Fruit fly (Drosophila melanogaster) whole organism, embryonic: ENCODE measurements around the gene Ant2.
A peak's percentile ranks its signal among the peaks of the same experiment; 100 is the strongest.

Experiments
- ATbp ChIP-seq: fragments of 200-800 bp; sonication (Bioruptor generic); optimal IDR thresholded peaks from 2 replicates; lab custom pipeline; 2017; ENCODE audit warnings: missing biosample characterization, mild to moderate bottlenecking, missing genetic modification characterization, missing genetic modification reagents
- Adf1 ChIP-seq: fragments of 200-800 bp; sonication (Bioruptor generic); IDR thresholded peaks from 2 replicates; pipeline ENCODE4 v1.3.6; 2022; ENCODE audit warnings: missing biosample characterization, missing genetic modification characterization
- BEAF-32 ChIP-seq: fragments of 200-800 bp; sonication (Bioruptor generic); optimal IDR thresholded peaks from 3 replicates; lab custom pipeline; 2017; ENCODE audit warnings: missing biosample characterization, missing genetic modification characterization, mild to moderate bottlenecking, moderate library complexity, missing genetic modification reagents
- CG10565 ChIP-seq: fragments of 200-800 bp; sonication (Bioruptor generic); optimal IDR thresholded peaks from 3 replicates; lab custom pipeline; 2016; ENCODE audit warnings: missing biosample characterization, mild to moderate bottlenecking, missing genetic modification characterization
- CG10959 ChIP-seq: fragments of 200-800 bp; sonication (Bioruptor generic); IDR thresholded peaks from 2 replicates; pipeline ENCODE4 v1.3.6; 2022; ENCODE audit warnings: missing biosample characterization, missing genetic modification characterization
- CG11560 ChIP-seq: fragments of 200-800 bp; sonication (Bioruptor generic); IDR thresholded peaks from 3 replicates; pipeline ENCODE4 v1.3.6; 2022; ENCODE audit warnings: missing biosample characterization, missing genetic modification characterization
- CG11723 ChIP-seq: fragments of 200-800 bp; sonication (Bioruptor generic); optimal IDR thresholded peaks from 2 replicates; lab custom pipeline; 2017; ENCODE audit warnings: missing biosample characterization, mild to moderate bottlenecking, missing genetic modification characterization
- CG13775 ChIP-seq: fragments of 200-800 bp; sonication (Bioruptor generic); optimal IDR thresholded peaks from 3 replicates; lab custom pipeline; 2017; ENCODE audit warnings: missing biosample characterization, mild to moderate bottlenecking, missing genetic modification characterization
- CG14710 ChIP-seq: fragments of 200-800 bp; sonication (Bioruptor generic); optimal IDR thresholded peaks from 3 replicates; lab custom pipeline; 2019; ENCODE audit warnings: missing biosample characterization, mild to moderate bottlenecking, missing genetic modification characterization, moderate library complexity
- CG15696 ChIP-seq: fragments of 200-800 bp; sonication (Bioruptor generic); optimal IDR thresholded peaks from 2 replicates; lab custom pipeline; 2019; ENCODE audit warnings: missing biosample characterization, mild to moderate bottlenecking, missing genetic modification characterization, moderate library complexity
- CG1603 ChIP-seq: fragments of 200-800 bp; sonication (Bioruptor generic); optimal IDR thresholded peaks from 2 replicates; lab custom pipeline; 2019; ENCODE audit warnings: missing biosample characterization, mild to moderate bottlenecking, missing genetic modification characterization, moderate library complexity
- CG17186 ChIP-seq: fragments of 200-800 bp; sonication (Bioruptor generic); optimal IDR thresholded peaks from 3 replicates; lab custom pipeline; 2017; ENCODE audit warnings: missing biosample characterization, missing genetic modification reagents, missing genetic modification characterization
- CG17361 ChIP-seq: fragments of 200-800 bp; sonication (Bioruptor generic); IDR thresholded peaks from 3 replicates; pipeline ENCODE4 v1.3.6; 2022; ENCODE audit warnings: missing biosample characterization, missing genetic modification characterization
- CG3281 ChIP-seq: fragments of 200-800 bp; sonication (Bioruptor generic); optimal IDR thresholded peaks from 3 replicates; lab custom pipeline; 2017; ENCODE audit warnings: missing biosample characterization, mild to moderate bottlenecking, missing genetic modification characterization
- CG3995 ChIP-seq: fragments of 200-800 bp; sonication (Bioruptor generic); optimal IDR thresholded peaks from 3 replicates; lab custom pipeline; 2016; ENCODE audit warnings: missing biosample characterization, missing genetic modification characterization
- CG5245 ChIP-seq: fragments of 200-800 bp; sonication (Bioruptor generic); optimal IDR thresholded peaks from 3 replicates; lab custom pipeline; 2016; ENCODE audit warnings: missing biosample characterization, missing genetic modification characterization
- CG6175 ChIP-seq: fragments of 200-800 bp; sonication (Bioruptor generic); IDR thresholded peaks from 3 replicates; pipeline ENCODE4 v1.3.6; 2022; ENCODE audit warnings: missing biosample characterization, missing genetic modification characterization
- CG6689 ChIP-seq: fragments of 200-800 bp; sonication (Bioruptor generic); IDR thresholded peaks from 2 replicates; pipeline ENCODE4 v1.3.6; 2022; ENCODE audit warnings: missing biosample characterization, missing genetic modification characterization
- CG6791 ChIP-seq: fragments of 200-800 bp; sonication (Bioruptor generic); IDR thresholded peaks from 3 replicates; pipeline ENCODE4 v1.3.6; 2022; ENCODE audit warnings: missing biosample characterization, missing genetic modification characterization; ENCODE audit not compliant: partially characterized antibody
- CG7556 ChIP-seq: fragments of 200-800 bp; sonication (Bioruptor generic); optimal IDR thresholded peaks from 2 replicates; lab custom pipeline; 2017; ENCODE audit warnings: missing biosample characterization, mild to moderate bottlenecking, missing genetic modification characterization
- Elba2 ChIP-seq: fragments of 200-800 bp; sonication (Bioruptor generic); optimal IDR thresholded peaks from 3 replicates; lab custom pipeline; 2016; ENCODE audit warnings: missing biosample characterization, missing genetic modification characterization
- HHEX ChIP-seq: fragments of 200-800 bp; sonication (Bioruptor generic); optimal IDR thresholded peaks from 3 replicates; lab custom pipeline; 2017; ENCODE audit warnings: missing biosample characterization, mild to moderate bottlenecking, missing genetic modification characterization, missing genetic modification reagents
- Hr78 ChIP-seq, 2 experiments: fragments of 200-800 bp in 1 of 2; fragments of >200 bp in 1 of 2; sonication (Bioruptor generic) in 1 of 2; optimal IDR thresholded peaks; 2 replicates each; lab custom pipeline; 2017 to 2019; ENCODE audit warnings: missing biosample characterization in 2 of 2, missing genetic modification characterization in 2 of 2, mild to moderate bottlenecking in 1 of 2, moderate library complexity in 1 of 2
- Hsf ChIP-seq: fragments of 200-800 bp; sonication (Bioruptor generic); optimal IDR thresholded peaks from 3 replicates; lab custom pipeline; 2016; ENCODE audit warnings: missing biosample characterization, missing genetic modification characterization
- Jarid2 ChIP-seq: fragments of 200-800 bp; sonication (Bioruptor generic); optimal IDR thresholded peaks from 3 replicates; lab custom pipeline; 2017; ENCODE audit warnings: mild to moderate bottlenecking, missing biosample characterization, missing genetic modification reagents, missing genetic modification characterization
- Lpt ChIP-seq: fragments of >200 bp; optimal IDR thresholded peaks from 2 replicates; lab custom pipeline; 2018; ENCODE audit warnings: missing biosample characterization, missing genetic modification characterization
- MTF-1 ChIP-seq: fragments of 200-800 bp; sonication (Bioruptor generic); optimal IDR thresholded peaks from 2 replicates; lab custom pipeline; 2018; ENCODE audit warnings: missing biosample characterization, mild to moderate bottlenecking, missing genetic modification characterization, borderline replicate concordance
- Mad ChIP-seq: fragments of 200-800 bp; sonication (Bioruptor generic); optimal IDR thresholded peaks from 2 replicates; lab custom pipeline; 2016; ENCODE audit warnings: missing biosample characterization, missing genetic modification characterization
- Sry-β ChIP-seq: fragments of 200-800 bp; sonication (Bioruptor generic); optimal IDR thresholded peaks from 2 replicates; lab custom pipeline; 2018; ENCODE audit warnings: missing biosample characterization, mild to moderate bottlenecking, missing genetic modification characterization, moderate library complexity
- Taf1 ChIP-seq: fragments of 200-800 bp; sonication (Bioruptor generic); IDR thresholded peaks from 2 replicates; pipeline ENCODE4 v1.3.6; 2022; ENCODE audit warnings: missing biosample characterization, missing genetic modification characterization
- bowl ChIP-seq: fragments of 200-800 bp; sonication (Bioruptor generic); IDR thresholded peaks from 2 replicates; pipeline ENCODE4 v1.3.6; 2022; ENCODE audit warnings: missing biosample characterization, missing genetic modification characterization
- br ChIP-seq: fragments of >200 bp; optimal IDR thresholded peaks from 2 replicates; lab custom pipeline; 2017
- cad ChIP-seq: fragments of >200 bp; optimal IDR thresholded peaks from 2 replicates; lab custom pipeline; 2017; ENCODE audit warnings: missing biosample characterization, missing genetic modification characterization
- cg ChIP-seq: fragments of 200-800 bp; sonication (Bioruptor generic); optimal IDR thresholded peaks from 3 replicates; lab custom pipeline; 2019; ENCODE audit warnings: missing biosample characterization, mild to moderate bottlenecking, missing genetic modification characterization, moderate library complexity
- chm ChIP-seq: fragments of 200-800 bp; sonication (Bioruptor generic); IDR thresholded peaks from 2 replicates; pipeline ENCODE4 v1.3.6; 2022; ENCODE audit warnings: missing biosample characterization, missing genetic modification characterization
- corto ChIP-seq: fragments of 200-800 bp; sonication (Bioruptor generic); optimal IDR thresholded peaks from 2 replicates; lab custom pipeline; 2016; ENCODE audit warnings: missing biosample characterization, mild to moderate bottlenecking, missing genetic modification characterization, moderate library complexity
- dati ChIP-seq: fragments of 200-800 bp; sonication (Bioruptor generic); IDR thresholded peaks from 2 replicates; pipeline ENCODE4 v1.3.6; 2022; ENCODE audit warnings: missing biosample characterization, missing genetic modification characterization
- dmrt11E ChIP-seq: fragments of 200-800 bp; sonication (Bioruptor generic); optimal IDR thresholded peaks from 3 replicates; lab custom pipeline; 2018; ENCODE audit warnings: missing biosample characterization, mild to moderate bottlenecking, missing genetic modification characterization, moderate library complexity
- fu2 ChIP-seq: fragments of 200-800 bp; sonication (Bioruptor generic); optimal IDR thresholded peaks from 2 replicates; lab custom pipeline; 2016; ENCODE audit warnings: missing biosample characterization, missing genetic modification characterization
- gcm2 ChIP-seq: fragments of 200-800 bp; sonication (Bioruptor generic); optimal IDR thresholded peaks from 2 replicates; lab custom pipeline; 2016; ENCODE audit warnings: missing biosample characterization, missing genetic modification characterization
- gt ChIP-seq: fragments of 200-800 bp; sonication (Bioruptor generic); IDR thresholded peaks from 2 replicates; pipeline ENCODE4 v1.3.6; 2022; ENCODE audit warnings: missing biosample characterization, missing genetic modification characterization
- klu ChIP-seq: fragments of 200-800 bp; sonication (Bioruptor generic); IDR thresholded peaks from 2 replicates; pipeline ENCODE4 v1.3.6; 2022; ENCODE audit warnings: missing biosample characterization, missing genetic modification characterization
- mld ChIP-seq: fragments of 200-800 bp; sonication (Bioruptor generic); IDR thresholded peaks from 3 replicates; pipeline ENCODE4 v1.3.6; 2022; ENCODE audit warnings: missing biosample characterization, missing genetic modification characterization; ENCODE audit not compliant: partially characterized antibody
- pnt ChIP-seq: fragments of 200-800 bp; sonication (Bioruptor generic); optimal IDR thresholded peaks from 3 replicates; lab custom pipeline; 2016; ENCODE audit warnings: missing biosample characterization, missing genetic modification characterization
- sd ChIP-seq: fragments of 200-800 bp; sonication (Bioruptor generic); optimal IDR thresholded peaks from 3 replicates; lab custom pipeline; 2018; ENCODE audit warnings: missing biosample characterization, mild to moderate bottlenecking, missing genetic modification characterization, moderate library complexity
- sima ChIP-seq: fragments of 200-800 bp; sonication (Bioruptor generic); optimal IDR thresholded peaks from 2 replicates; lab custom pipeline; 2016; ENCODE audit warnings: missing biosample characterization, missing genetic modification characterization
- sug ChIP-seq: fragments of 200-800 bp; optimal IDR thresholded peaks from 2 replicates; lab custom pipeline; 2019; ENCODE audit warnings: missing biosample characterization, mild to moderate bottlenecking, missing genetic modification characterization, moderate library complexity
- trem ChIP-seq: fragments of 200-800 bp; optimal IDR thresholded peaks from 3 replicates; lab custom pipeline; 2019; ENCODE audit warnings: missing biosample characterization, mild to moderate bottlenecking, missing genetic modification characterization, moderate library complexity
- twi ChIP-seq: fragments of 200-800 bp; optimal IDR thresholded peaks from 2 replicates; lab custom pipeline; 2019; ENCODE audit warnings: missing biosample characterization, mild to moderate bottlenecking, missing genetic modification characterization, moderate library complexity
- unpg ChIP-seq: fragments of 200-800 bp; sonication (Bioruptor generic); optimal IDR thresholded peaks from 3 replicates; lab custom pipeline; 2018; ENCODE audit warnings: missing biosample characterization, mild to moderate bottlenecking, missing genetic modification characterization, moderate library complexity
- zen ChIP-seq: fragments of 200-800 bp; sonication (Bioruptor generic); optimal IDR thresholded peaks from 3 replicates; lab custom pipeline; 2018; ENCODE audit warnings: missing biosample characterization, mild to moderate bottlenecking, missing genetic modification characterization, moderate library complexity
- zf30C ChIP-seq: fragments of 200-800 bp; sonication (Bioruptor generic); optimal IDR thresholded peaks from 3 replicates; lab custom pipeline; 2018; ENCODE audit warnings: missing biosample characterization, mild to moderate bottlenecking, missing genetic modification characterization

The Ant2 gene

dm6 chrX:10785920-10786361 is 766 bp downstream of the Ant2 start (continued):
- TF ChIP-seq fu2 (GFP tag; lab: Kevin White, UChicago) (no peak), cg (GFP tag; lab: Kevin White, UChicago) (peak; percentile 87), Lpt (GFP tag; lab: Kevin White, UChicago) (no peak), gcm2 (no peak), Sry-β (no peak), BEAF-32 (no peak), CG10565 (GFP tag; lab: Kevin White, UChicago) (no peak), gt (GFP tag; lab: Robert Waterston, UW) (no peak), Hsf (GFP tag; lab: Kevin White, UChicago) (no peak), sug (tag; lab: Kevin White, UChicago) (peak; percentile 16), HHEX (GFP tag; lab: Kevin White, UChicago) (peak; percentile 27), CG3281 (no peak), Mad (GFP tag; lab: Kevin White, UChicago) (no peak), bowl (GFP tag; lab: Robert Waterston, UW) (no peak), CG11723 (GFP tag; lab: Kevin White, UChicago) (no peak), CG5245 (GFP tag; lab: Kevin White, UChicago) (no peak), Elba2 (peak; percentile 90), MTF-1 (GFP tag; lab: Kevin White, UChicago) (no peak), Adf1 (GFP tag; lab: Robert Waterston, UW) (peak; percentile 31; the same call in 1 of the 2 replicates), CG6791 (GFP tag; lab: Robert Waterston, UW) (no peak), sd (tag; lab: Kevin White, UChicago) (peak; percentile 91), ATbp (GFP tag; lab: Kevin White, UChicago) (no peak), mld (GFP tag; lab: Robert Waterston, UW) (no peak), zf30C (GFP tag; lab: Kevin White, UChicago) (no peak), pnt (GFP tag; lab: Kevin White, UChicago) (no peak), chm (GFP tag; lab: Robert Waterston, UW) (no peak; the same call in 1 of the 2 replicates), unpg (GFP tag; lab: Kevin White, UChicago) (no peak), CG6175 (GFP tag; lab: Robert Waterston, UW) (no peak; the same call in 2 of the 3 replicates), CG15696 (tag; lab: Kevin White, UChicago) (no peak), corto (GFP tag; lab: Kevin White, UChicago) (no peak), sima (no peak), dmrt11E (tag; lab: Kevin White, UChicago) (no peak), CG17361 (GFP tag; lab: Robert Waterston, UW) (no peak), cad (GFP tag; lab: Kevin White, UChicago) (no peak), CG6689 (no peak), twi (tag; lab: Kevin White, UChicago) (peak; percentile 53), br (lab: Kevin White, UChicago) (no peak), CG11560 (tag; lab: Robert Waterston, UW) (no peak), Taf1 (GFP tag; lab: Robert Waterston, UW) (no peak), dati (no peak), Jarid2 (no peak), CG17186 (GFP tag; lab: Kevin White, UChicago) (no peak), trem (tag; lab: Kevin White, UChicago) (peak; percentile 99), CG7556 (GFP tag; lab: Kevin White, UChicago) (no peak), zen (tag; lab: Kevin White, UChicago) (peak; percentile 22), Hr78 (GFP tag; optimal IDR thresholded peaks at IDR 0.05; lab: Kevin White, UChicago) (no peak), CG1603 (tag; lab: Kevin White, UChicago) (peak; percentile 2), CG3995 (GFP tag; lab: Kevin White, UChicago) (no peak), CG14710 (tag; lab: Kevin White, UChicago) (no peak), CG13775 (no peak), klu (GFP tag; lab: Robert Waterston, UW) (no peak), CG10959 (GFP tag; lab: Robert Waterston, UW) (no peak)
